Worm (Caenorhabditis elegans) whole organism, early embryonic: ENCODE results near the gene C01G10.5.

Source experiments
- F13C5.2 ChIP-seq: sonication (generic microtip); optimal IDR thresholded peaks from 2 replicates; lab custom pipeline; 2017; ENCODE audit warnings: mild to moderate bottlenecking, missing genetic modification characterization, inconsistent platforms, missing compliant biosample characterization
- aly-1 ChIP-seq: sonication (generic microtip); optimal IDR thresholded peaks from 2 replicates; lab custom pipeline; 2016; ENCODE audit warnings: missing genetic modification characterization, missing compliant biosample characterization
- ama-1 ChIP-seq: fragments of 150-350 bp; optimal IDR thresholded peaks from 2 replicates; lab custom pipeline; 2014
- ceh-36 ChIP-seq: sonication (generic microtip); optimal IDR thresholded peaks from 2 replicates; lab custom pipeline; 2016; ENCODE audit warnings: missing genetic modification characterization, inconsistent platforms, missing compliant biosample characterization
- ets-7 ChIP-seq: sonication (generic microtip); optimal IDR thresholded peaks from 2 replicates; lab custom pipeline; 2016; ENCODE audit warnings: missing genotype, missing genetic modification characterization, missing compliant biosample characterization
- flt-1 ChIP-seq: fragments of 200-800 bp; sonication (Bioruptor generic); IDR thresholded peaks from 2 replicates; pipeline ENCODE4 v1.3.6; 2022; ENCODE audit warnings: missing genetic modification characterization, missing compliant biosample characterization
- hmbx-1 ChIP-seq: sonication (generic microtip); optimal IDR thresholded peaks from 2 replicates; lab custom pipeline; 2016; ENCODE audit warnings: mild to moderate bottlenecking, missing genetic modification characterization, missing compliant biosample characterization
- pes-1 ChIP-seq: fragments of 200-800 bp; sonication (Bioruptor generic); IDR thresholded peaks from 2 replicates; pipeline ENCODE4 v1.3.6; 2022; ENCODE audit warnings: missing genetic modification reagents, missing genetic modification characterization, missing compliant biosample characterization
- tbx-11 ChIP-seq: fragments of 200-800 bp; sonication (Bioruptor generic); IDR thresholded peaks from 2 replicates; pipeline ENCODE4 v1.3.6; 2022; ENCODE audit warnings: missing genetic modification characterization, missing compliant biosample characterization
- tbx-37 ChIP-seq: fragments of 200-800 bp; sonication (Bioruptor generic); conservative IDR thresholded peaks from 2 replicates; pipeline ENCODE4 v1.3.6; 2022; ENCODE audit warnings: missing genetic modification reagents, missing genetic modification characterization, missing compliant biosample characterization
- tra-4 ChIP-seq: sonication (generic microtip); optimal IDR thresholded peaks from 2 replicates; lab custom pipeline; 2017; ENCODE audit warnings: missing genetic modification characterization, missing compliant biosample characterization

DNA sequence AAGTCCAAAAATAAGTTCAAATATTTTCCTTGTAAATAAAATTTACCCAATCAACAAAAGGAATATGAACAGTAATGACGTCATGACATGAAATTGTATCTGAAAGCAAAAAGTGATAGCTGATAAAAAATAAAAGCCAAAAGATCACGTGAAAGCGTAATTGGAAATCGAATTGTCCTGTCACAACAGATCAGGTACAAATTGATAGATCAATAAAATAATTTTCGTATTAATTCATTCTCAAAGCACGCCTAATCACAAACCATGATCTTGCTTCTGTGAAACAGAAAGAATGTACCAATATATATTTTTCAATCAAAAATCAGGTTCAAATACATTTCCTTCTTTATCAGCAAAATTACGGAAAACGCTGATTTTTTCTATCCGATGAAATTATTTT lies 30.2 kb upstream of the C01G10.5 start, which contains the start of gene flor-1:
- TF ChIP-seq ets-7 (tag; lab: Kevin White, UChicago) (no peak), tbx-11 (no peak), flt-1 (GFP tag; lab: Robert Waterston, UW) (no peak), tbx-37 (GFP tag; lab: Robert Waterston, UW) (no peak), tra-4 (tag; lab: Kevin White, UChicago) (no peak), ama-1 (lab: Kevin White, UChicago) (no peak), F13C5.2 (no peak), pes-1 (GFP tag; lab: Robert Waterston, UW) (no peak), ceh-36 (tag; lab: Kevin White, UChicago) (no peak), hmbx-1 (tag; lab: Kevin White, UChicago) (no peak), aly-1 (tag; lab: Kevin White, UChicago) (no peak)
